Worm (Caenorhabditis elegans) whole organism, L4 larva: ENCODE measurements around the gene ZK353.3.
A peak's percentile ranks its signal among the peaks of the same experiment; 100 is the strongest.

Source experiments
- F26F4.8 ChIP-seq: fragments of 200-800 bp; sonication (Bioruptor generic); conservative IDR thresholded peaks from 2 replicates; pipeline ENCODE4 v1.3.6; 2022; ENCODE audit warnings: missing genetic modification characterization, missing compliant biosample characterization
- F49E8.2 ChIP-seq: sonication (generic microtip); optimal IDR thresholded peaks from 2 replicates; lab custom pipeline; 2016; ENCODE audit warnings: missing compliant biosample characterization, mild to moderate bottlenecking, missing genetic modification characterization, borderline replicate concordance
- R02D3.7 ChIP-seq: fragments of 150-350 bp; sonication (generic microtip); optimal IDR thresholded peaks from 3 replicates; lab custom pipeline; 2014; ENCODE audit warnings: missing biosample characterization, missing genetic modification characterization
- T20F7.1 ChIP-seq: fragments of 200-800 bp; sonication (Bioruptor generic); optimal IDR thresholded peaks from 2 replicates; lab custom pipeline; 2018; ENCODE audit warnings: mild to moderate bottlenecking, missing genetic modification characterization, missing compliant biosample characterization
- Y105C5A.15 ChIP-seq: fragments of 200-800 bp; sonication (Bioruptor generic); IDR thresholded peaks from 2 replicates; pipeline ENCODE4 v1.3.6; 2022; ENCODE audit warnings: missing genetic modification characterization, missing compliant biosample characterization
- Y48G9A.11 ChIP-seq: fragments of 200-800 bp; sonication (Bioruptor generic); IDR thresholded peaks from 2 replicates; pipeline ENCODE4 v1.3.6; 2022; ENCODE audit warnings: missing genetic modification reagents, missing genetic modification characterization, missing compliant biosample characterization
- Y75B8A.6 ChIP-seq: fragments of 200-800 bp; sonication (Bioruptor generic); IDR thresholded peaks from 2 replicates; pipeline ENCODE4 v1.3.6; 2022; ENCODE audit warnings: missing genetic modification reagents, missing genetic modification characterization, missing compliant biosample characterization
- ZK337.2 ChIP-seq: fragments of 200-800 bp; sonication (Bioruptor generic); IDR thresholded peaks from 2 replicates; pipeline ENCODE4 v1.3.6; 2022; ENCODE audit warnings: missing genetic modification reagents, missing genetic modification characterization, missing compliant biosample characterization
- ZK546.5 ChIP-seq, 2 experiments: sonication (generic microtip); optimal IDR thresholded peaks; 2 replicates each; lab custom pipeline; 2017; ENCODE audit warnings: missing biosample characterization in 2 of 2, missing genetic modification characterization in 2 of 2
- aha-1 ChIP-seq: fragments of 150-350 bp; peaks from one replicate; lab custom pipeline; 2014; ENCODE audit warnings: missing biosample characterization, missing genetic modification characterization
- ceh-20 ChIP-seq: fragments of 200-800 bp; sonication (Bioruptor generic); IDR thresholded peaks from 2 replicates; pipeline ENCODE4 v1.3.6; 2022; ENCODE audit warnings: missing genetic modification reagents, missing genetic modification characterization, missing compliant biosample characterization
- ceh-28 ChIP-seq: fragments of 150-350 bp; optimal IDR thresholded peaks from 2 replicates; lab custom pipeline; 2014; ENCODE audit warnings: missing biosample characterization, missing genetic modification reagents, missing genetic modification characterization
- ceh-62 ChIP-seq: sonication (generic microtip); optimal IDR thresholded peaks from 2 replicates; lab custom pipeline; 2017; ENCODE audit warnings: missing biosample characterization, missing genetic modification characterization
- daf-12 ChIP-seq: fragments of 150-350 bp; optimal IDR thresholded peaks from 2 replicates; lab custom pipeline; 2014; ENCODE audit warnings: missing biosample characterization, missing genetic modification reagents, missing genetic modification characterization
- daf-19 ChIP-seq: fragments of 200-800 bp; sonication (Bioruptor generic); conservative IDR thresholded peaks from 2 replicates; pipeline ENCODE4 v1.3.6; 2022; ENCODE audit warnings: missing genetic modification characterization, missing compliant biosample characterization
- daf-8 ChIP-seq: fragments of 200-800 bp; sonication (Bioruptor generic); IDR thresholded peaks from 2 replicates; pipeline ENCODE4 v1.3.6; 2022; ENCODE audit warnings: missing genetic modification characterization, missing compliant biosample characterization
- dmd-6 ChIP-seq: fragments of 200-800 bp; sonication (Bioruptor generic); IDR thresholded peaks from 2 replicates; pipeline ENCODE4 v1.3.6; 2022; ENCODE audit warnings: missing genetic modification reagents, missing genetic modification characterization, missing compliant biosample characterization
- dmd-8 ChIP-seq: fragments of 200-800 bp; sonication (Bioruptor generic); IDR thresholded peaks from 2 replicates; pipeline ENCODE4 v1.3.6; 2022; ENCODE audit warnings: missing genetic modification characterization, missing compliant biosample characterization
- dmd-9 ChIP-seq: fragments of 200-800 bp; sonication (Bioruptor generic); IDR thresholded peaks from 2 replicates; pipeline ENCODE4 v1.3.6; 2022; ENCODE audit warnings: missing genetic modification reagents, missing genetic modification characterization, missing compliant biosample characterization
- dve-1 ChIP-seq: sonication (generic microtip); optimal IDR thresholded peaks from 2 replicates; lab custom pipeline; 2017; ENCODE audit warnings: antibody characterized with exemption, mild to moderate bottlenecking, missing genetic modification characterization, missing compliant biosample characterization; ENCODE audit not compliant: insufficient read depth
- fos-1 ChIP-seq: fragments of 150-350 bp; optimal IDR thresholded peaks from 2 replicates; lab custom pipeline; 2014; ENCODE audit warnings: missing biosample characterization, missing genetic modification characterization
- hlh-30 ChIP-seq: sonication (generic microtip); optimal IDR thresholded peaks from 2 replicates; lab custom pipeline; 2017; ENCODE audit warnings: antibody characterized with exemption, mild to moderate bottlenecking, missing genetic modification characterization, missing compliant biosample characterization; ENCODE audit not compliant: insufficient read depth
- jun-1 ChIP-seq: fragments of 150-350 bp; optimal IDR thresholded peaks from 2 replicates; lab custom pipeline; 2014; ENCODE audit warnings: missing biosample characterization, missing genetic modification reagents, missing genetic modification characterization
- lin-1 ChIP-seq: fragments of 200-800 bp; sonication (Bioruptor generic); IDR thresholded peaks from 2 replicates; pipeline ENCODE4 v1.3.6; 2022; ENCODE audit warnings: missing genetic modification reagents, missing genetic modification characterization, missing compliant biosample characterization
- lin-13 ChIP-seq: fragments of 150-350 bp; optimal IDR thresholded peaks from 2 replicates; lab custom pipeline; 2014; ENCODE audit warnings: missing biosample characterization, missing genetic modification reagents, missing genetic modification characterization
- lin-15B ChIP-seq: fragments of 150-350 bp; sonication (generic microtip); optimal IDR thresholded peaks from 3 replicates; lab custom pipeline; 2014; ENCODE audit warnings: missing biosample characterization, missing genetic modification characterization
- lin-39 ChIP-seq: fragments of 150-350 bp; optimal IDR thresholded peaks from 2 replicates; lab custom pipeline; 2014; ENCODE audit warnings: missing biosample characterization, missing genetic modification reagents, missing genetic modification characterization
- mdl-1 ChIP-seq, 2 experiments: fragments of 150-350 bp in 1 of 2; sonication (generic microtip) in 1 of 2; optimal IDR thresholded peaks; 2 replicates each; lab custom pipeline; 2014 to 2017; ENCODE audit warnings: missing biosample characterization in 2 of 2, missing genetic modification characterization in 2 of 2
- mxl-3 ChIP-seq: fragments of 200-800 bp; sonication (Bioruptor generic); optimal IDR thresholded peaks from 2 replicates; lab custom pipeline; 2018; ENCODE audit warnings: mild to moderate bottlenecking, missing genetic modification characterization, missing compliant biosample characterization
- nhr-102 ChIP-seq: sonication (generic microtip); optimal IDR thresholded peaks from 2 replicates; lab custom pipeline; 2016; ENCODE audit warnings: mild to moderate bottlenecking, missing genetic modification characterization, moderate library complexity, missing compliant biosample characterization
- nhr-111 ChIP-seq: fragments of 200-800 bp; sonication (Bioruptor generic); optimal IDR thresholded peaks from 2 replicates; lab custom pipeline; 2018; ENCODE audit warnings: mild to moderate bottlenecking, missing genetic modification characterization, missing compliant biosample characterization
- nhr-28 ChIP-seq: fragments of 150-350 bp; optimal IDR thresholded peaks from 2 replicates; lab custom pipeline; 2014; ENCODE audit warnings: missing biosample characterization, missing genetic modification characterization
- nhr-76 ChIP-seq: fragments of 150-350 bp; optimal IDR thresholded peaks from 2 replicates; lab custom pipeline; 2014; ENCODE audit warnings: missing biosample characterization, missing genetic modification characterization
- nhr-77 ChIP-seq: fragments of 150-350 bp; optimal IDR thresholded peaks from 2 replicates; lab custom pipeline; 2014; ENCODE audit warnings: missing biosample characterization, missing genetic modification characterization
- pqm-1 ChIP-seq: sonication (generic microtip); optimal IDR thresholded peaks from 2 replicates; lab custom pipeline; 2017; ENCODE audit warnings: missing biosample characterization, missing genetic modification characterization
- saeg-2 ChIP-seq: fragments of 200-800 bp; sonication (Bioruptor generic); IDR thresholded peaks from 2 replicates; pipeline ENCODE4 v1.3.6; 2022; ENCODE audit warnings: missing genetic modification reagents, missing genetic modification characterization, missing compliant biosample characterization
- snpc-1.2 ChIP-seq: fragments of 200-800 bp; sonication (Bioruptor generic); IDR thresholded peaks from 2 replicates; pipeline ENCODE4 v1.3.6; 2022; ENCODE audit warnings: missing genetic modification reagents, missing genetic modification characterization, missing compliant biosample characterization
- spr-1 ChIP-seq: sonication (generic microtip); optimal IDR thresholded peaks from 2 replicates; lab custom pipeline; 2016; ENCODE audit warnings: mild to moderate bottlenecking, missing genetic modification characterization, missing compliant biosample characterization
- vab-7 ChIP-seq: fragments of 200-800 bp; sonication (Bioruptor generic); IDR thresholded peaks from 2 replicates; pipeline ENCODE4 v1.3.6; 2022; ENCODE audit warnings: missing genetic modification reagents, missing genetic modification characterization, missing compliant biosample characterization
- zag-1 ChIP-seq: fragments of 150-350 bp; optimal IDR thresholded peaks from 2 replicates; lab custom pipeline; 2014; ENCODE audit warnings: missing biosample characterization, missing genetic modification characterization
- zfp-3 ChIP-seq: fragments of 200-800 bp; sonication (Bioruptor generic); conservative IDR thresholded peaks from 2 replicates; pipeline ENCODE4 v1.3.6; 2022; ENCODE audit warnings: missing genetic modification reagents, missing genetic modification characterization, missing compliant biosample characterization
- zip-11 ChIP-seq: fragments of 200-800 bp; sonication (Bioruptor generic); IDR thresholded peaks from 2 replicates; pipeline ENCODE4 v1.3.6; 2022; ENCODE audit warnings: missing genetic modification characterization, missing compliant biosample characterization
- zip-2 ChIP-seq: fragments of 150-350 bp; optimal IDR thresholded peaks from 2 replicates; lab custom pipeline; 2014; ENCODE audit warnings: missing biosample characterization, missing genetic modification characterization
- ztf-11 ChIP-seq: fragments of 150-350 bp; optimal IDR thresholded peaks from 2 replicates; lab custom pipeline; 2014; ENCODE audit warnings: missing biosample characterization, missing genetic modification characterization
- ztf-7 ChIP-seq: fragments of 150-350 bp; optimal IDR thresholded peaks from 2 replicates; lab custom pipeline; 2014; ENCODE audit warnings: missing biosample characterization, missing genetic modification characterization

ZK353.3 gene

ce11 chrIII:8417192-8417967 lies 21.6 kb downstream of the ZK353.3 start (continued):
- peak; percentile 57 for TF ChIP-seq lin-39 (tag; lab: Kevin White, UChicago)
- peak; percentile 95 for TF ChIP-seq dve-1 (tag; lab: Kevin White, UChicago)
- peak; percentile 90 for TF ChIP-seq nhr-102 (tag; lab: Kevin White, UChicago)
- peak; percentile 86 for TF ChIP-seq ceh-28
- no peak for TF ChIP-seq ztf-11 (tag; lab: Kevin White, UChicago)
- peak; percentile 41 for TF ChIP-seq nhr-77
- TF ChIP-seq ZK337.2 (GFP tag; lab: Robert Waterston, UW), result no peak
- peak; percentile 79 for TF ChIP-seq dmd-6
- TF ChIP-seq lin-13 (GFP tag; lab: Kevin White, UChicago), result peak; percentile 67
- TF ChIP-seq T20F7.1 (GFP tag; lab: Kevin White, UChicago), result peak; percentile 88
- TF ChIP-seq fos-1 (tag; lab: Kevin White, UChicago), result no peak
- TF ChIP-seq dmd-9 (GFP tag; lab: Robert Waterston, UW), result peak; percentile 23; the same call in 1 of the 2 replicates
- TF ChIP-seq nhr-111 (GFP tag; lab: Kevin White, UChicago), result no peak
- TF ChIP-seq daf-8 (GFP tag; lab: Robert Waterston, UW), result no peak
- TF ChIP-seq mxl-3 (GFP tag; lab: Kevin White, UChicago), result peak; percentile 70
- TF ChIP-seq saeg-2, result no peak
- no peak for TF ChIP-seq F26F4.8 (GFP tag; lab: Robert Waterston, UW)
- TF ChIP-seq daf-19 (GFP tag; lab: Robert Waterston, UW), result 0 out of 2 replicates have a peak, but pooled peaks have one; percentile 59
- no peak for TF ChIP-seq dmd-8
- no peak for TF ChIP-seq Y75B8A.6 (GFP tag; lab: Robert Waterston, UW)
- TF ChIP-seq F49E8.2, result no peak
- TF ChIP-seq Y105C5A.15 (GFP tag; lab: Robert Waterston, UW), result no peak
- TF ChIP-seq aha-1 (tag; lab: Kevin White, UChicago), result peak; percentile 98
- peak; percentile 24 for TF ChIP-seq nhr-76 (tag; lab: Kevin White, UChicago)
- no peak for TF ChIP-seq zip-11 (GFP tag; lab: Robert Waterston, UW)
- TF ChIP-seq jun-1, result peak; percentile 69
- TF ChIP-seq ceh-20 (GFP tag; lab: Robert Waterston, UW), result peak; percentile 91
- TF ChIP-seq daf-12 (tag; lab: Kevin White, UChicago), result no peak
- TF ChIP-seq zag-1 (tag; lab: Kevin White, UChicago), result peak; percentile 60
- peak; percentile 62 to 81 for TF ChIP-seq mdl-1 (tag; optimal IDR thresholded peaks at IDR 0.05; lab: Kevin White, UChicago)
- no peak for TF ChIP-seq snpc-1.2 (GFP tag; lab: Robert Waterston, UW)
- TF ChIP-seq spr-1 (tag; lab: Kevin White, UChicago), result peak; percentile 83
- TF ChIP-seq zfp-3 (GFP tag; lab: Robert Waterston, UW), result no peak
- TF ChIP-seq vab-7 (GFP tag; lab: Robert Waterston, UW), result peak; percentile 34; the same call in 1 of the 2 replicates
- no peak for TF ChIP-seq ceh-62 (tag; lab: Kevin White, UChicago)
- peak; percentile 20 for TF ChIP-seq zip-2 (tag; lab: Kevin White, UChicago)
- TF ChIP-seq Y48G9A.11 (GFP tag; lab: Robert Waterston, UW), result no peak
- no peak for TF ChIP-seq R02D3.7 (tag; lab: Kevin White, UChicago)
- peak; percentile 34 for TF ChIP-seq ztf-7 (tag; lab: Kevin White, UChicago)
- TF ChIP-seq, all 104 proteins: peak for 61

- no peak for TF ChIP-seq pqm-1 (tag; lab: Kevin White, UChicago)
- TF ChIP-seq nhr-102 (tag; lab: Kevin White, UChicago), result no peak
- TF ChIP-seq lin-1, result no peak
- TF ChIP-seq lin-15B, result no peak
- TF ChIP-seq zip-2 (tag; lab: Kevin White, UChicago), result no peak
- no peak for TF ChIP-seq hlh-30 (tag; lab: Kevin White, UChicago)
- TF ChIP-seq ZK546.5 (tag; optimal IDR thresholded peaks at IDR 0.05; lab: Kevin White, UChicago), result no peak
- TF ChIP-seq lin-13 (GFP tag; lab: Kevin White, UChicago), result no peak
- TF ChIP-seq nhr-28 (tag; lab: Kevin White, UChicago), result no peak
Observed at ce11 chrIII:8417968-8418267, 22.1 kb downstream of the ZK353.3 start, which contains the start of gene sor-1. TSS of gene sor-1 (plus strand) at chrIII:8418168.
